Worm (Caenorhabditis elegans) whole organism, young adult: ENCODE measurements around the gene flp-11.

Experiments used
- B0261.1 ChIP-seq: sonication (generic microtip); optimal IDR thresholded peaks from 2 replicates; lab custom pipeline; 2016; ENCODE audit warnings: mild to moderate bottlenecking, missing genetic modification characterization, moderate library complexity, missing compliant biosample characterization
- F23B12.7 ChIP-seq: sonication (generic microtip); optimal IDR thresholded peaks from 2 replicates; lab custom pipeline; 2017; ENCODE audit warnings: missing genetic modification characterization, mild to moderate bottlenecking, missing compliant biosample characterization, antibody characterized with exemption, moderate library complexity; ENCODE audit not compliant: insufficient read depth
- F33H1.4 ChIP-seq: fragments of 200-800 bp; sonication (Bioruptor generic); IDR thresholded peaks from 2 replicates; pipeline ENCODE4 v1.3.6; 2022; ENCODE audit warnings: missing genetic modification reagents, missing genetic modification characterization, missing compliant biosample characterization
- F37B4.10 ChIP-seq: fragments of 200-800 bp; sonication (Bioruptor generic); IDR thresholded peaks from 2 replicates; pipeline ENCODE4 v1.3.6; 2022; ENCODE audit warnings: missing genetic modification characterization, missing compliant biosample characterization
- K11D2.4 ChIP-seq: fragments of 200-800 bp; sonication (Bioruptor generic); IDR thresholded peaks from 2 replicates; pipeline ENCODE4 v1.3.6; 2022; ENCODE audit warnings: missing genetic modification reagents, missing genetic modification characterization, missing compliant biosample characterization
- K12H6.12 ChIP-seq: fragments of 200-800 bp; sonication (Bioruptor generic); optimal IDR thresholded peaks from 2 replicates; lab custom pipeline; 2018; ENCODE audit warnings: mild to moderate bottlenecking, missing genetic modification characterization, missing compliant biosample characterization
- Y53G8AR.9 ChIP-seq: fragments of 200-800 bp; sonication (Bioruptor generic); conservative IDR thresholded peaks from 2 replicates; pipeline ENCODE4 v1.3.6; 2022; ENCODE audit warnings: missing genetic modification reagents, missing genetic modification characterization, missing compliant biosample characterization
- ZK185.1 ChIP-seq: sonication (generic microtip); optimal IDR thresholded peaks from 2 replicates; lab custom pipeline; 2016; ENCODE audit warnings: mild to moderate bottlenecking, missing genetic modification characterization, missing compliant biosample characterization; ENCODE audit not compliant: poor library complexity, severe bottlenecking
- atf-7 ChIP-seq: sonication (generic microtip); optimal IDR thresholded peaks from 2 replicates; lab custom pipeline; 2017; ENCODE audit warnings: mild to moderate bottlenecking, missing genetic modification characterization, missing compliant biosample characterization
- attf-5 ChIP-seq: fragments of 200-800 bp; sonication (Bioruptor generic); optimal IDR thresholded peaks from 2 replicates; lab custom pipeline; 2018; ENCODE audit warnings: mild to moderate bottlenecking, missing genetic modification characterization, missing compliant biosample characterization
- cebp-1 ChIP-seq, 2 experiments: fragments of 200-800 bp in 1 of 2; sonication (Bioruptor generic) in 1 of 2; sonication (generic microtip) in 1 of 2; IDR thresholded peaks in 1 of 2; optimal IDR thresholded peaks in 1 of 2; 2 replicates each; pipeline versions ENCODE4 v1.3.6 to Lab custom; 2017 to 2022; ENCODE audit warnings: missing compliant biosample characterization in 2 of 2, missing genetic modification characterization in 2 of 2, mild to moderate bottlenecking in 1 of 2, missing genetic modification reagents in 1 of 2, moderate library complexity in 1 of 2
- ceh-27 ChIP-seq: fragments of 200-800 bp; sonication (Bioruptor generic); optimal IDR thresholded peaks from 2 replicates; lab custom pipeline; 2018; ENCODE audit warnings: mild to moderate bottlenecking, missing genetic modification characterization, moderate library complexity, missing compliant biosample characterization
- dox-1 ChIP-seq: fragments of 200-800 bp; sonication (Bioruptor generic); IDR thresholded peaks from 2 replicates; pipeline ENCODE4 v1.3.6; 2022; ENCODE audit warnings: missing genetic modification reagents, missing genetic modification characterization, missing compliant biosample characterization
- dpl-1 ChIP-seq: fragments of 150-350 bp; optimal IDR thresholded peaks from 2 replicates; lab custom pipeline; 2014; ENCODE audit warnings: missing biosample characterization, missing genetic modification reagents, missing genetic modification characterization
- egrh-3 ChIP-seq: fragments of 200-800 bp; sonication (Bioruptor generic); IDR thresholded peaks from 2 replicates; pipeline ENCODE4 v1.3.6; 2022; ENCODE audit warnings: missing genetic modification reagents, missing genetic modification characterization, missing compliant biosample characterization
- ekl-4 ChIP-seq: fragments of 200-800 bp; sonication (Bioruptor generic); IDR thresholded peaks from 2 replicates; pipeline ENCODE4 v1.3.6; 2022; ENCODE audit warnings: missing genetic modification reagents, missing genetic modification characterization, missing compliant biosample characterization
- ets-4 ChIP-seq: fragments of 200-800 bp; sonication (Bioruptor generic); optimal IDR thresholded peaks from 2 replicates; lab custom pipeline; 2018; ENCODE audit warnings: mild to moderate bottlenecking, missing genetic modification characterization, missing compliant biosample characterization
- hmg-1.2 ChIP-seq: fragments of 200-800 bp; sonication (Bioruptor generic); IDR thresholded peaks from 2 replicates; pipeline ENCODE4 v1.3.6; 2022; ENCODE audit warnings: missing genetic modification reagents, missing genetic modification characterization, missing compliant biosample characterization
- let-607 ChIP-seq, 2 experiments: fragments of 200-800 bp in 1 of 2; sonication (Bioruptor generic) in 1 of 2; sonication (generic microtip) in 1 of 2; optimal IDR thresholded peaks; 2 replicates each; lab custom pipeline; 2016 to 2018; ENCODE audit warnings: mild to moderate bottlenecking in 2 of 2, missing compliant biosample characterization in 2 of 2, missing genetic modification characterization in 2 of 2, moderate library complexity in 2 of 2, missing genotype in 1 of 2
- lin-40 ChIP-seq: sonication (generic microtip); optimal IDR thresholded peaks from 2 replicates; lab custom pipeline; 2016; ENCODE audit warnings: missing genetic modification characterization, mild to moderate bottlenecking, missing compliant biosample characterization, missing genotype, missing genetic modification reagents
- lsy-27 ChIP-seq: sonication (generic microtip); optimal IDR thresholded peaks from 2 replicates; lab custom pipeline; 2017; ENCODE audit warnings: missing genetic modification characterization, mild to moderate bottlenecking, missing compliant biosample characterization, antibody characterized with exemption, missing genotype, borderline replicate concordance; ENCODE audit not compliant: insufficient read depth
- madf-8 ChIP-seq: fragments of 200-800 bp; sonication (Bioruptor generic); conservative IDR thresholded peaks from 2 replicates; pipeline ENCODE4 v1.3.6; 2022; ENCODE audit warnings: missing genetic modification reagents, missing genetic modification characterization, missing compliant biosample characterization
- mcd-1 ChIP-seq: fragments of 200-800 bp; sonication (Bioruptor generic); IDR thresholded peaks from 2 replicates; pipeline ENCODE4 v1.3.6; 2022; ENCODE audit warnings: missing genetic modification reagents, missing genetic modification characterization, missing compliant biosample characterization
- nfya-1 ChIP-seq: sonication (generic microtip); optimal IDR thresholded peaks from 2 replicates; lab custom pipeline; 2017; ENCODE audit warnings: antibody characterized with exemption, missing compliant biosample characterization, missing genetic modification characterization, borderline replicate concordance; ENCODE audit not compliant: insufficient read depth
- nfyb-1 ChIP-seq: fragments of 200-800 bp; sonication (Bioruptor generic); IDR thresholded peaks from 2 replicates; pipeline ENCODE4 v1.3.6; 2022; ENCODE audit warnings: missing genetic modification reagents, missing genetic modification characterization, missing compliant biosample characterization
- nhr-120 ChIP-seq: fragments of 200-800 bp; sonication (Bioruptor generic); IDR thresholded peaks from 2 replicates; pipeline ENCODE4 v1.3.6; 2022; ENCODE audit warnings: missing genetic modification characterization, missing compliant biosample characterization
- nhr-80 ChIP-seq: sonication (generic microtip); optimal IDR thresholded peaks from 2 replicates; lab custom pipeline; 2016; ENCODE audit warnings: missing genetic modification characterization, missing compliant biosample characterization
- nhr-90 ChIP-seq: sonication (generic microtip); optimal IDR thresholded peaks from 2 replicates; lab custom pipeline; 2016; ENCODE audit warnings: missing genotype, mild to moderate bottlenecking, missing genetic modification characterization, missing compliant biosample characterization
- sea-2 ChIP-seq: fragments of 200-800 bp; sonication (Bioruptor generic); IDR thresholded peaks from 2 replicates; pipeline ENCODE4 v1.3.6; 2022; ENCODE audit warnings: missing genetic modification characterization, missing compliant biosample characterization
- sptf-2 ChIP-seq: fragments of 200-800 bp; sonication (Bioruptor generic); optimal IDR thresholded peaks from 2 replicates; lab custom pipeline; 2018; ENCODE audit warnings: mild to moderate bottlenecking, missing genetic modification characterization, missing compliant biosample characterization
- tbp1 ChIP-seq: fragments of 200-800 bp; sonication (Bioruptor generic); optimal IDR thresholded peaks from 2 replicates; lab custom pipeline; 2018; ENCODE audit warnings: mild to moderate bottlenecking, missing genetic modification characterization, missing compliant biosample characterization
- unc-62 ChIP-seq: fragments of 150-350 bp; optimal IDR thresholded peaks from 2 replicates; lab custom pipeline; 2014; ENCODE audit warnings: missing biosample characterization, missing genetic modification reagents, missing genetic modification characterization
- xnd-1 ChIP-seq: sonication (generic microtip); optimal IDR thresholded peaks from 2 replicates; lab custom pipeline; 2016; ENCODE audit warnings: missing genotype, missing genetic modification reagents, missing genetic modification characterization, missing compliant biosample characterization
- ztf-26 ChIP-seq: sonication (generic microtip); optimal IDR thresholded peaks from 2 replicates; lab custom pipeline; 2017; ENCODE audit warnings: missing genetic modification characterization, missing compliant biosample characterization
- ztf-3 ChIP-seq: fragments of 200-800 bp; sonication (Bioruptor generic); optimal IDR thresholded peaks from 2 replicates; lab custom pipeline; 2018; ENCODE audit warnings: mild to moderate bottlenecking, missing genetic modification characterization, missing compliant biosample characterization

The flp-11 gene

DNA sequence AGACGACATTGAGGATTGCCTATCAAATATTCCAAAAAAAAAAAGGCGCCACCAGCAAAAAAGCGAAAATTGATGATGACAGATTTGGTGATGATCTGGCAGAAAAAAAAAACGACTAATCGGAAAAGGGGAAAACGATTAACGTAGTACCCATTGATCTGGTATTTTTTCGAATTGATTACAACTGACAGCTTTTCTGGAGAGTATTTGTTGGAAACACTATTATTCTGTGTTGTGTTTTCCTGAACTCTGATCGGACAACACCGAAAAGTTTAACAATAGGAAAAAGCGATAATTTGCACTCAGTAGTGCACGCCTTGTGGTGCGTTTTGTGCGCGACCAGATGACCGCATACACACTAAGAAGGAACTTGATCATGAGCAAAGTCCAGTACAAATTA is 13.3 kb downstream of the flp-11 start:
- TF ChIP-seq K11D2.4 (GFP tag; lab: Robert Waterston, UW) (no peak), atf-7 (tag; lab: Kevin White, UChicago) (no peak), B0261.1 (tag; lab: Kevin White, UChicago) (no peak), mcd-1 (GFP tag; lab: Robert Waterston, UW) (no peak), hmg-1.2 (GFP tag; lab: Robert Waterston, UW) (no peak), nhr-90 (no peak), nfya-1 (no peak), Y53G8AR.9 (GFP tag; lab: Robert Waterston, UW) (no peak), ztf-3 (GFP tag; lab: Kevin White, UChicago) (no peak), F23B12.7 (tag; lab: Kevin White, UChicago) (no peak), nhr-80 (no peak), dpl-1 (GFP tag; lab: Kevin White, UChicago) (no peak), F37B4.10 (GFP tag; lab: Robert Waterston, UW) (no peak), nhr-120 (GFP tag; lab: Robert Waterston, UW) (no peak), madf-8 (GFP tag; lab: Robert Waterston, UW) (no peak), attf-5 (GFP tag; lab: Kevin White, UChicago) (no peak), F33H1.4 (no peak)
- TF ChIP-seq, all 124 proteins: peak for 0

ce11 chrX:4662964-4663684 is 14.8 kb downstream of the flp-11 start:
- TF ChIP-seq nhr-120 (GFP tag; lab: Robert Waterston, UW) = no peak

ce11 chrX:4662293-4662825 is 15.6 kb downstream of the flp-11 start:
- TF ChIP-seq ZK185.1 (tag; lab: Kevin White, UChicago) (peak; percentile 35), ceh-27 (GFP tag; lab: Kevin White, UChicago) (peak; percentile 45), nhr-80 (peak; percentile 91), attf-5 (GFP tag; lab: Kevin White, UChicago) (peak; percentile 48), xnd-1 (tag; lab: Kevin White, UChicago) (no peak), ets-4 (GFP tag; lab: Kevin White, UChicago) (no peak), cebp-1 (GFP tag; IDR thresholded peaks at IDR 0.05; lab: Robert Waterston, UW) (peak; percentile 96), cebp-1 (tag; optimal IDR thresholded peaks at IDR 0.05; lab: Kevin White, UChicago) (peak; percentile 98), let-607 (tag; optimal IDR thresholded peaks at IDR 0.05; lab: Kevin White, UChicago) (no peak), ekl-4 (0 out of 2 replicates have a peak, but pooled peaks have one; percentile 38), egrh-3 (GFP tag; lab: Robert Waterston, UW) (no peak), lsy-27 (no peak), lin-40 (tag; lab: Kevin White, UChicago) (peak; percentile 53), K12H6.12 (peak; percentile 30), ztf-26 (tag; lab: Kevin White, UChicago) (peak; percentile 39), atf-7 (tag; lab: Kevin White, UChicago) (peak; percentile 64), tbp1 (no peak), sea-2 (GFP tag; lab: Robert Waterston, UW) (no peak), unc-62 (GFP tag; lab: Kevin White, UChicago) (peak; percentile 22), nfyb-1 (GFP tag; lab: Robert Waterston, UW) (peak; percentile 60; the same call in 1 of the 2 replicates), sptf-2 (GFP tag; lab: Kevin White, UChicago) (no peak), dox-1 (GFP tag; lab: Robert Waterston, UW) (peak; percentile 47; the same call in 1 of the 2 replicates)
